Worm (Caenorhabditis elegans) whole organism, young adult: ENCODE data around the gene R03H10.5.

Source experiments
- B0261.1 ChIP-seq: sonication (generic microtip); optimal IDR thresholded peaks from 2 replicates; lab custom pipeline; 2016; ENCODE audit warnings: mild to moderate bottlenecking, missing genetic modification characterization, moderate library complexity, missing compliant biosample characterization
- B0336.3 ChIP-seq: fragments of 200-800 bp; sonication (Bioruptor generic); IDR thresholded peaks from 2 replicates; pipeline ENCODE4 v1.3.6; 2022; ENCODE audit warnings: missing genetic modification characterization, missing compliant biosample characterization
- C06A6.2 ChIP-seq: fragments of 200-800 bp; sonication (Bioruptor generic); conservative IDR thresholded peaks from 2 replicates; pipeline ENCODE4 v1.3.6; 2022; ENCODE audit warnings: missing genetic modification characterization, missing compliant biosample characterization
- F23B12.7 ChIP-seq: sonication (generic microtip); optimal IDR thresholded peaks from 2 replicates; lab custom pipeline; 2017; ENCODE audit warnings: missing genetic modification characterization, mild to moderate bottlenecking, missing compliant biosample characterization, antibody characterized with exemption, moderate library complexity; ENCODE audit not compliant: insufficient read depth
- K12H6.12 ChIP-seq: fragments of 200-800 bp; sonication (Bioruptor generic); optimal IDR thresholded peaks from 2 replicates; lab custom pipeline; 2018; ENCODE audit warnings: mild to moderate bottlenecking, missing genetic modification characterization, missing compliant biosample characterization
- Y53G8AR.9 ChIP-seq: fragments of 200-800 bp; sonication (Bioruptor generic); conservative IDR thresholded peaks from 2 replicates; pipeline ENCODE4 v1.3.6; 2022; ENCODE audit warnings: missing genetic modification reagents, missing genetic modification characterization, missing compliant biosample characterization
- Y79H2A.3 ChIP-seq: fragments of 200-800 bp; sonication (Bioruptor generic); conservative IDR thresholded peaks from 2 replicates; pipeline ENCODE4 v1.3.6; 2022; ENCODE audit warnings: missing genetic modification reagents, missing genetic modification characterization, missing compliant biosample characterization
- akir-1 ChIP-seq: fragments of 200-800 bp; sonication (Bioruptor generic); optimal IDR thresholded peaks from 2 replicates; lab custom pipeline; 2018; ENCODE audit warnings: mild to moderate bottlenecking, missing genetic modification characterization, moderate library complexity, missing compliant biosample characterization
- ama-1 ChIP-seq, 3 experiments: fragments of 150-350 bp in 1 of 3; sonication (generic microtip) in 2 of 3; optimal IDR thresholded peaks; 2 replicates each; lab custom pipeline; 2014 to 2018; ENCODE audit warnings: missing biosample characterization in 2 of 3, missing genetic modification characterization in 2 of 3, missing genetic modification reagents in 2 of 3
- athp-1 ChIP-seq: sonication (generic microtip); optimal IDR thresholded peaks from 2 replicates; lab custom pipeline; 2017; ENCODE audit warnings: mild to moderate bottlenecking, missing genetic modification characterization, missing compliant biosample characterization
- attf-5 ChIP-seq: fragments of 200-800 bp; sonication (Bioruptor generic); optimal IDR thresholded peaks from 2 replicates; lab custom pipeline; 2018; ENCODE audit warnings: mild to moderate bottlenecking, missing genetic modification characterization, missing compliant biosample characterization
- attf-6 ChIP-seq: fragments of 200-800 bp; sonication (Bioruptor generic); IDR thresholded peaks from 2 replicates; pipeline ENCODE4 v1.3.6; 2022; ENCODE audit warnings: missing genetic modification reagents, missing genetic modification characterization, missing compliant biosample characterization
- ceh-100 ChIP-seq: fragments of 200-800 bp; sonication (Bioruptor generic); IDR thresholded peaks from 2 replicates; pipeline ENCODE4 v1.3.6; 2022; ENCODE audit warnings: missing genetic modification reagents, missing genetic modification characterization, missing compliant biosample characterization
- ceh-27 ChIP-seq: fragments of 200-800 bp; sonication (Bioruptor generic); optimal IDR thresholded peaks from 2 replicates; lab custom pipeline; 2018; ENCODE audit warnings: mild to moderate bottlenecking, missing genetic modification characterization, moderate library complexity, missing compliant biosample characterization
- dox-1 ChIP-seq: fragments of 200-800 bp; sonication (Bioruptor generic); IDR thresholded peaks from 2 replicates; pipeline ENCODE4 v1.3.6; 2022; ENCODE audit warnings: missing genetic modification reagents, missing genetic modification characterization, missing compliant biosample characterization
- efl-1 ChIP-seq: fragments of 150-350 bp; optimal IDR thresholded peaks from 2 replicates; lab custom pipeline; 2014; ENCODE audit warnings: missing biosample characterization, missing genetic modification reagents, missing genetic modification characterization
- egl-44 ChIP-seq: fragments of 200-800 bp; sonication (Bioruptor generic); IDR thresholded peaks from 2 replicates; pipeline ENCODE4 v1.3.6; 2022; ENCODE audit warnings: missing genetic modification reagents, missing genetic modification characterization, missing compliant biosample characterization
- ekl-4 ChIP-seq: fragments of 200-800 bp; sonication (Bioruptor generic); IDR thresholded peaks from 2 replicates; pipeline ENCODE4 v1.3.6; 2022; ENCODE audit warnings: missing genetic modification reagents, missing genetic modification characterization, missing compliant biosample characterization
- ets-4 ChIP-seq: fragments of 200-800 bp; sonication (Bioruptor generic); optimal IDR thresholded peaks from 2 replicates; lab custom pipeline; 2018; ENCODE audit warnings: mild to moderate bottlenecking, missing genetic modification characterization, missing compliant biosample characterization
- hmg-1.2 ChIP-seq: fragments of 200-800 bp; sonication (Bioruptor generic); IDR thresholded peaks from 2 replicates; pipeline ENCODE4 v1.3.6; 2022; ENCODE audit warnings: missing genetic modification reagents, missing genetic modification characterization, missing compliant biosample characterization
- hsf-1 ChIP-seq: fragments of 200-800 bp; sonication (Bioruptor generic); IDR thresholded peaks from 2 replicates; pipeline ENCODE4 v1.3.6; 2022; ENCODE audit warnings: missing genetic modification reagents, missing genetic modification characterization, missing compliant biosample characterization
- let-526 ChIP-seq: fragments of 200-800 bp; sonication (Bioruptor generic); IDR thresholded peaks from 2 replicates; pipeline ENCODE4 v1.3.6; 2022; ENCODE audit warnings: missing genetic modification reagents, missing genetic modification characterization, missing compliant biosample characterization
- let-607 ChIP-seq, 2 experiments: fragments of 200-800 bp in 1 of 2; sonication (Bioruptor generic) in 1 of 2; sonication (generic microtip) in 1 of 2; optimal IDR thresholded peaks; 2 replicates each; lab custom pipeline; 2016 to 2018; ENCODE audit warnings: mild to moderate bottlenecking in 2 of 2, missing compliant biosample characterization in 2 of 2, missing genetic modification characterization in 2 of 2, moderate library complexity in 2 of 2, missing genotype in 1 of 2
- lir-1 ChIP-seq: fragments of 200-800 bp; sonication (Bioruptor generic); conservative IDR thresholded peaks from 2 replicates; pipeline ENCODE4 v1.3.6; 2022; ENCODE audit warnings: missing genetic modification reagents, missing genetic modification characterization, missing compliant biosample characterization
- madf-10 ChIP-seq: sonication (generic microtip); optimal IDR thresholded peaks from 2 replicates; lab custom pipeline; 2016; ENCODE audit warnings: mild to moderate bottlenecking, missing genetic modification characterization, missing compliant biosample characterization
- madf-6 ChIP-seq: fragments of 200-800 bp; sonication (Bioruptor generic); IDR thresholded peaks from 2 replicates; pipeline ENCODE4 v1.3.6; 2022; ENCODE audit warnings: missing genetic modification reagents, missing genetic modification characterization, missing compliant biosample characterization
- madf-8 ChIP-seq: fragments of 200-800 bp; sonication (Bioruptor generic); conservative IDR thresholded peaks from 2 replicates; pipeline ENCODE4 v1.3.6; 2022; ENCODE audit warnings: missing genetic modification reagents, missing genetic modification characterization, missing compliant biosample characterization
- nfyb-1 ChIP-seq: fragments of 200-800 bp; sonication (Bioruptor generic); IDR thresholded peaks from 2 replicates; pipeline ENCODE4 v1.3.6; 2022; ENCODE audit warnings: missing genetic modification reagents, missing genetic modification characterization, missing compliant biosample characterization
- nhr-179 ChIP-seq: sonication (generic microtip); optimal IDR thresholded peaks from 2 replicates; lab custom pipeline; 2016; ENCODE audit warnings: mild to moderate bottlenecking, missing genetic modification characterization, missing compliant biosample characterization
- sdz-38 ChIP-seq: sonication (generic microtip); optimal IDR thresholded peaks from 2 replicates; lab custom pipeline; 2016; ENCODE audit warnings: missing genotype, missing genetic modification characterization, missing compliant biosample characterization
- snpc-1.1 ChIP-seq: sonication (generic microtip); optimal IDR thresholded peaks from 2 replicates; lab custom pipeline; 2017; ENCODE audit warnings: missing genetic modification characterization, mild to moderate bottlenecking, missing compliant biosample characterization, antibody characterized with exemption, moderate library complexity, missing genotype, missing genetic modification reagents; ENCODE audit not compliant: insufficient read depth
- somi-1 ChIP-seq: fragments of 200-800 bp; sonication (Bioruptor generic); optimal IDR thresholded peaks from 2 replicates; lab custom pipeline; 2018; ENCODE audit warnings: mild to moderate bottlenecking, missing genetic modification characterization, missing compliant biosample characterization
- tlf-1 ChIP-seq: fragments of 200-800 bp; sonication (Bioruptor generic); optimal IDR thresholded peaks from 2 replicates; lab custom pipeline; 2018; ENCODE audit warnings: mild to moderate bottlenecking, missing genetic modification characterization, missing compliant biosample characterization
- zfh-2 ChIP-seq: fragments of 200-800 bp; sonication (Bioruptor generic); conservative IDR thresholded peaks from 2 replicates; pipeline ENCODE4 v1.3.6; 2022; ENCODE audit warnings: missing genetic modification reagents, missing genetic modification characterization, missing compliant biosample characterization
- ztf-25 ChIP-seq: fragments of 200-800 bp; sonication (Bioruptor generic); IDR thresholded peaks from 2 replicates; pipeline ENCODE4 v1.3.6; 2022; ENCODE audit warnings: missing genetic modification reagents, missing genetic modification characterization, missing compliant biosample characterization

Gene R03H10.5

ce11 chrII:4170508-4170907, at the start of gene R03H10.5:
R03H10.5 (minus strand) TSS chrII:4170608.
- no peak for TF ChIP-seq ekl-4
- TF ChIP-seq B0261.1 (tag; lab: Kevin White, UChicago): no peak
- TF ChIP-seq ceh-27 (GFP tag; lab: Kevin White, UChicago): no peak
- TF ChIP-seq attf-5: no peak
- no peak for TF ChIP-seq K12H6.12 (tag; lab: Kevin White, UChicago)
- no peak for TF ChIP-seq let-526 (GFP tag; lab: Robert Waterston, UW)
- no peak for TF ChIP-seq ceh-100 (GFP tag; lab: Robert Waterston, UW)
- TF ChIP-seq snpc-1.1 (tag; lab: Kevin White, UChicago): no peak
- no peak for TF ChIP-seq Y53G8AR.9
- TF ChIP-seq egl-44 (GFP tag; lab: Robert Waterston, UW): no peak

DNA sequence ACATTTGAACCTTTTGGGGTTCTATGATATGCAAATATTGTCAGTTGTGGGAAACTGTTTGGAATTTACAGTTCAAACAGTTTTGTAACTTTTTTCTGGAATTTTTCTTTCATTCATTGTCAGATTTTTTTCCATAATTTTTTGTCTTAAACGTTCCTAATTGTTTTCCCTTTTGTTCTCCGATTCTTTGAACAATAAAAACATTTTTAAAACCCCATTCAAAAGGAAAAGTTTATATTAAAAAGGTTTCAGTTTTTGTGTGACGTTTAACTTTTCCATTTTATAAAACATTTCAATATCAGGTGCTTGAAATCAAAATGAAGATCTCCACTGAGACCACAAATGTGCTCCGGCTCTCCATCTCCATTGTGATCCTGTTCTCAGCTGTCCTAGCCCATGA, 48.7 kb upstream of the R03H10.5 start, which contains the start of gene F31D5.1:
Gene F31D5.1, plus strand, starts transcription at position 301 of the 400 bp plus-strand sequence.
- TF ChIP-seq F23B12.7 (no peak), madf-6 (GFP tag; lab: Robert Waterston, UW) (no peak), B0336.3 (GFP tag; lab: Robert Waterston, UW) (no peak), sdz-38 (tag; lab: Kevin White, UChicago) (no peak), ceh-27 (GFP tag; lab: Kevin White, UChicago) (no peak)

ce11 chrII:4215318-4215717, 44.9 kb upstream of the R03H10.5 start, which contains the start of gene F31D5.2:
F31D5.2 (plus strand) TSS chrII:4215618.
- no peak for TF ChIP-seq efl-1 (GFP tag; lab: Kevin White, UChicago)
- TF ChIP-seq Y79H2A.3 (GFP tag; lab: Robert Waterston, UW): no peak

DNA sequence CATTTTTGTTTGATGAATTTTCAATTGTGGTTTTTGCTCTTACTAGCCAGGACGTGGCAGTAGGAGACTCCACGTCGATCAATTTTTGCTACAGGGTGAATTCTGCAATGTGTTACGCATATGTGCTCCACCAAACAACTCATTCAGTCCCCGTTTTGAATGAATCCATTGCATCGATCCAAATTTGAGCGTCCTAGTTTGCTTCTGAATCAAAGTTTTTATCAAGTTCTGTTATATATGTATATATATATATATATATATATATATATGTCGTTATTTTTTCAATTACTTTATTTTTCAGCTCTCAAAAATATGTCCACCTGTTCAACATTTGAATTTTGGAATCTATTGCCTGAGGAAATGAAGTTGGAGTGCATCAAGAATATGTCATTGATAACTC, 40.7 kb upstream of the R03H10.5 start, which contains the start of gene F31D5.7:
Gene F31D5.7, plus strand, starts transcription at position 301 of the 400 bp plus-strand sequence.
- TF ChIP-seq akir-1 (GFP tag; lab: Kevin White, UChicago) (no peak), zfh-2 (no peak), somi-1 (GFP tag; lab: Kevin White, UChicago) (no peak), athp-1 (no peak), lir-1 (GFP tag; lab: Robert Waterston, UW) (no peak), egl-44 (GFP tag; lab: Robert Waterston, UW) (no peak), nhr-179 (tag; lab: Kevin White, UChicago) (no peak), hsf-1 (GFP tag; lab: Robert Waterston, UW) (no peak), let-607 (tag; optimal IDR thresholded peaks at IDR 0.05; lab: Kevin White, UChicago) (no peak), ztf-25 (GFP tag; lab: Robert Waterston, UW) (no peak), ets-4 (GFP tag; lab: Kevin White, UChicago) (no peak), Y79H2A.3 (GFP tag; lab: Robert Waterston, UW) (no peak)

- TF ChIP-seq let-526 (GFP tag; lab: Robert Waterston, UW) (0 out of 2 replicates have a peak, but pooled peaks have one; percentile 22), hmg-1.2 (GFP tag; lab: Robert Waterston, UW) (0 out of 2 replicates have a peak, but pooled peaks have one; percentile 12), nfyb-1 (0 out of 2 replicates have a peak, but pooled peaks have one; percentile 13), madf-10 (tag; lab: Kevin White, UChicago) (no peak), dox-1 (GFP tag; lab: Robert Waterston, UW) (peak; percentile 21; the same call in 1 of the 2 replicates), tlf-1 (GFP tag; lab: Kevin White, UChicago) (no peak), madf-8 (peak; percentile 40; the same call in 1 of the 2 replicates), madf-6 (GFP tag; lab: Robert Waterston, UW) (peak; percentile 81), C06A6.2 (GFP tag; lab: Robert Waterston, UW) (no peak), zfh-2 (no peak), attf-6 (GFP tag; lab: Robert Waterston, UW) (no peak), ama-1 (optimal IDR thresholded peaks at IDR 0.05; lab: Kevin White, UChicago) (no peak), ama-1 (GFP tag; optimal IDR thresholded peaks at IDR 0.05; lab: Kevin White, UChicago) (no peak)
These were observed 38.8 kb upstream of the R03H10.5 start, which contains the start of gene F31D5.6 for ce11 chrII:4209071-4209747. F31D5.6 (plus strand) TSS chrII:4209697.
